Fruit fly (Drosophila melanogaster): Measurements from ENCODE around the gene CG46025.

The CG46025 gene

DNA sequence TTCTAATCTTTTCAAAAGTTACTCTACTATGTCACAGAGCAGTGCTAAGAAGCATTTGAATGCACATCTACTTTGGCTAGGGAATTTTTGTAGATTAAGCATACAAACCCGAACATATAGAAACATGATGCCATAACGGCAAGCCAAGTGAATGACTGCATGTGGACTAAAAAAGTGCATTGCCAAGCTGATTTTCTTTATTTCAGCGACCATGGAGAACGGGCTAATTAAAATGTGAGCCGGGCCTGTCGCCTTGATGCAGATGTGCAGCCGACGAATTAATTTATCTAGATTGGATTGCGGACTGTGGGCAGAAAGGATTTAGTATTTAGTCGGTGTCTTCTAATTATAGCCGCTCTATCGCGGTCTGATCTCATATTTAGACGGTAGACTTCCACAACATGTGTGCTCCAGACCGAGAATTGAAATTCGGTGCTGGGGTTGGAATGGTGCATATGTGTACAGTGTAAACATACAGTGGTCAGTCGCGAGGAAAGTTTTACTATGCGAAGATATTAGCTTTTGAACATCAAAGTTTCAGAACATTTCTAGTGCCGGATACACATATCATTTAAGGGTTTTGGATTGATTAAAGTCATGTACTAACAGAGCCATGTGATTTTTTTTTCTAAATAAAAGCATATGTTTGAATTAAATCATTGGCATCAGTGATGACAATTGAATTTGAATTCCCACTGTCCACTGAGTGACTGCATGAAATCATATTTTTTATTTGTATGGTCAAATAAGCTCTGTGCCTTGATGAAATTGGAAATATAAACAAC is 58.8 kb downstream of the CG46025 start (continued):
- TF ChIP-seq nmo (GFP tag; optimal IDR thresholded peaks at IDR 0.05): peak; percentile 1
- peak; percentile 1 for TF ChIP-seq unpg (GFP tag; optimal IDR thresholded peaks at IDR 0.05)
- TF ChIP-seq CG10654 (GFP tag; optimal IDR thresholded peaks at IDR 0.05): no peak
- no peak for TF ChIP-seq CG4707 (GFP tag; optimal IDR thresholded peaks at IDR 0.05)
- no peak for TF ChIP-seq CG1024 (GFP tag; IDR thresholded peaks at IDR 0.05)
- TF ChIP-seq E2f1 (GFP tag; IDR thresholded peaks at IDR 0.05): no peak
- TF ChIP-seq CG1603 (tag; optimal IDR thresholded peaks at IDR 0.05): no peak
- TF ChIP-seq CG31441 (GFP tag; IDR thresholded peaks at IDR 0.05): 0 out of 2 replicates have a peak, but pooled peaks have one; percentile 10
- TF ChIP-seq hkb (optimal IDR thresholded peaks at IDR 0.05): no peak
- TF ChIP-seq hkb (GFP tag; IDR thresholded peaks at IDR 0.05): peak; percentile 28; the same call in 1 of the 2 replicates
- no peak for TF ChIP-seq fd3F (GFP tag; optimal IDR thresholded peaks at IDR 0.05)
- TF ChIP-seq BEAF-32 (GFP tag; optimal IDR thresholded peaks at IDR 0.05): no peak
- TF ChIP-seq CG2199 (GFP tag; IDR thresholded peaks at IDR 0.05): peak; percentile 77; the same call in 2 of the 3 replicates
- no peak for TF ChIP-seq Chrac-16 (GFP tag; optimal IDR thresholded peaks at IDR 0.05)
- no peak for TF ChIP-seq Gsc (GFP tag; IDR thresholded peaks at IDR 0.05)
- no peak for TF ChIP-seq CG6272 (GFP tag; IDR thresholded peaks at IDR 0.05)
- no peak for TF ChIP-seq dan (GFP tag; IDR thresholded peaks at IDR 0.05)
- TF ChIP-seq CG6791 (GFP tag; IDR thresholded peaks at IDR 0.05; ENCODE audit: partially characterized antibody): no peak
- TF ChIP-seq trem (tag; optimal IDR thresholded peaks at IDR 0.05): peak; percentile 0
- no peak for TF ChIP-seq vfl (GFP tag; optimal IDR thresholded peaks at IDR 0.05)
- TF ChIP-seq dpn (GFP tag; optimal IDR thresholded peaks at IDR 0.05): no peak
- TF ChIP-seq CG17186 (GFP tag; optimal IDR thresholded peaks at IDR 0.05): no peak
- no peak for TF ChIP-seq Lhr (GFP tag; optimal IDR thresholded peaks at IDR 0.05)
- no peak for TF ChIP-seq CG3838 (GFP tag; optimal IDR thresholded peaks at IDR 0.05)
- TF ChIP-seq CG18599 (GFP tag; optimal IDR thresholded peaks at IDR 0.05): no peak
- no peak for TF ChIP-seq bbx (GFP tag; IDR thresholded peaks at IDR 0.05; ENCODE audit: partially characterized antibody)
- no peak for TF ChIP-seq stwl (tag; optimal IDR thresholded peaks at IDR 0.05)
- TF ChIP-seq CG6765 (GFP tag; optimal IDR thresholded peaks at IDR 0.05): no peak
- TF ChIP-seq CG33213 (GFP tag; optimal IDR thresholded peaks at IDR 0.05): no peak
- TF ChIP-seq tna (GFP tag; IDR thresholded peaks at IDR 0.05; ENCODE audit: partially characterized antibody): no peak
- TF ChIP-seq trh (GFP tag; optimal IDR thresholded peaks at IDR 0.05): no peak
- TF ChIP-seq gce (GFP tag; IDR thresholded peaks at IDR 0.05): no peak
- no peak for TF ChIP-seq Blimp-1 (GFP tag; optimal IDR thresholded peaks at IDR 0.05)
- no peak for TF ChIP-seq CG14014 (GFP tag; IDR thresholded peaks at IDR 0.05)
- TF ChIP-seq CG8388 (GFP tag; optimal IDR thresholded peaks at IDR 0.05): peak; percentile 33
- no peak for TF ChIP-seq CrebB (tag; optimal IDR thresholded peaks at IDR 0.05)
- TF ChIP-seq luna (GFP tag; optimal IDR thresholded peaks at IDR 0.05): no peak
- no peak for TF ChIP-seq B-H2 (GFP tag; optimal IDR thresholded peaks at IDR 0.05)
- TF ChIP-seq CG8290 (GFP tag; optimal IDR thresholded peaks at IDR 0.05): no peak
- no peak for TF ChIP-seq CG8290 (tag; optimal IDR thresholded peaks at IDR 0.05)
- TF ChIP-seq CG7987 (GFP tag; optimal IDR thresholded peaks at IDR 0.05): no peak
- no peak for TF ChIP-seq CkIIα-i1 (GFP tag; IDR thresholded peaks at IDR 0.05)
- peak in 1 of 3 experiments; percentile 9 for TF ChIP-seq lola (GFP tag; optimal IDR thresholded peaks at IDR 0.05)
- TF ChIP-seq sqz (GFP tag; optimal IDR thresholded peaks at IDR 0.05): no peak
- TF ChIP-seq so (GFP tag; IDR thresholded peaks at IDR 0.05): no peak
- no peak for TF ChIP-seq nerfin-1 (tag; optimal IDR thresholded peaks at IDR 0.05)
- no peak for TF ChIP-seq onecut (GFP tag; IDR thresholded peaks at IDR 0.05)
- no peak for TF ChIP-seq MTF-1 (GFP tag; optimal IDR thresholded peaks at IDR 0.05; ENCODE audit: borderline replicate concordance)
- TF ChIP-seq CG9437 (GFP tag; optimal IDR thresholded peaks at IDR 0.05): no peak

Data from whole organism, embryonic.